Worm (Caenorhabditis elegans) whole organism, L1 larva: ENCODE measurements around the gene fbxb-102.

ENCODE experiments used
- C16A3.4 ChIP-seq: fragments of 150-350 bp; optimal IDR thresholded peaks from 2 replicates; lab custom pipeline; 2014; ENCODE audit warnings: missing biosample characterization, missing genetic modification characterization
- fkh-10 ChIP-seq: sonication (generic microtip); optimal IDR thresholded peaks from 2 replicates; lab custom pipeline; 2017; ENCODE audit warnings: missing biosample characterization, missing genetic modification reagents, missing genetic modification characterization
- mep-1 ChIP-seq: fragments of 150-350 bp; optimal IDR thresholded peaks from 2 replicates; lab custom pipeline; 2014; ENCODE audit warnings: missing biosample characterization, missing genetic modification characterization
- nhr-237 ChIP-seq: fragments of 150-350 bp; optimal IDR thresholded peaks from 2 replicates; lab custom pipeline; 2014; ENCODE audit warnings: missing biosample characterization, missing genetic modification characterization
- nhr-28 ChIP-seq: fragments of 150-350 bp; optimal IDR thresholded peaks from 2 replicates; lab custom pipeline; 2014; ENCODE audit warnings: missing biosample characterization, missing genetic modification characterization
- nhr-76 ChIP-seq: sonication (generic microtip); optimal IDR thresholded peaks from 2 replicates; lab custom pipeline; 2017; ENCODE audit warnings: missing biosample characterization, missing genetic modification characterization
- nhr-77 ChIP-seq: fragments of 150-350 bp; optimal IDR thresholded peaks from 2 replicates; lab custom pipeline; 2014; ENCODE audit warnings: missing biosample characterization, missing genetic modification characterization
- pax-3 ChIP-seq: fragments of 200-800 bp; sonication (Bioruptor generic); optimal IDR thresholded peaks from 2 replicates; lab custom pipeline; 2018; ENCODE audit warnings: mild to moderate bottlenecking, missing genetic modification characterization, moderate library complexity, missing compliant biosample characterization
- snpc-4 ChIP-seq: fragments of 150-350 bp; optimal IDR thresholded peaks from 2 replicates; lab custom pipeline; 2014; ENCODE audit warnings: missing biosample characterization, missing genetic modification characterization
- ztf-11 ChIP-seq, 2 experiments: sonication (generic microtip); optimal IDR thresholded peaks; 2 replicates each; lab custom pipeline; 2016 to 2017; ENCODE audit warnings: missing genetic modification characterization in 2 of 2, missing biosample characterization in 1 of 2, missing compliant biosample characterization in 1 of 2

ce11 chrII:12456633-12457032 lies 26.1 kb upstream of the fbxb-102 start, which contains the start of gene sre-32:
- TF ChIP-seq nhr-76 (no peak), mep-1 (tag; lab: Kevin White, UChicago) (no peak), fkh-10 (GFP tag; lab: Kevin White, UChicago) (no peak), nhr-237 (tag; lab: Kevin White, UChicago) (no peak), ztf-11 (tag; optimal IDR thresholded peaks at IDR 0.05; lab: Kevin White, UChicago) (no peak), pax-3 (tag; lab: Kevin White, UChicago) (no peak), snpc-4 (tag; lab: Kevin White, UChicago) (no peak), nhr-77 (tag; lab: Kevin White, UChicago) (no peak), nhr-28 (tag; lab: Kevin White, UChicago) (no peak), C16A3.4 (tag; lab: Kevin White, UChicago) (no peak)
